Worm (Caenorhabditis elegans): ENCODE results near the gene F22E5.11.
"Not testable (repeated sequence)": the region's sequence is repeated elsewhere in the genome, so short reads cannot be mapped to it uniquely, and the experiment has no call there.

The F22E5.11 gene

DNA sequence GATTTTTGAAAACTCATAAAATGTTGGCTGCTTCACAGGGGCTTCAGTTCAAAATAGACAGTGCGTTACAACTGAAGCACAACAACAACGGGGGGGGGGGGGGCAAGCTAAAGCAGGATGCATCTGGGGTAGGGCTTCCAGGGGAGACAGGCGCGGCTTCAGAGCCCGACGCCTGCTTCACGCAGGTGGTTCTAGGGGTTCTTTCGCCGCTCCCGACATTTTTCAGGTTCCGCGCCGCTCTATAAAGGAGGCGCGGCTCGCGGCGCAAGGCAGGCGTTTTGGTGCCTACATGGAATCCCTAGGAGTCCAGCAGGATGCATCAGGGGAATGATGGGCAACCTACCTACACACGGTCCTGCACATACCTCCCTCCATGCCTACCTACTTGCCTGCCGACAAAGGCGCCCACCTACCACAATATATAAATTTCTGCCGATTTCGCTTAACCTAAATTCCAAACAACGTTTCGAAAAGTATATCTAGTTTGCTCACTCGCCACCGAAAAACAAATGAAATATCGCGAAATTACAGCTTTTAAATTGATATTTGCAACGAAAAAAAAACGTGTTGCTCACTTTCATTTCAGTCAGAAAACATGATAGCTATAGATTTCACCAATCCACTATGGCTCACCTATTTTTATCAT is 17.1 kb downstream of the F22E5.11 start, which contains the start of gene sri-71:
Gene sri-71, plus strand, starts transcription at position 596 of the 646 bp plus-strand sequence.
- peak; percentile 32 for TF ChIP-seq sptf-1 (tag; optimal IDR thresholded peaks at IDR 0.05)
- no peak for TF ChIP-seq snpc-4 (tag; optimal IDR thresholded peaks at IDR 0.05)

DNA sequence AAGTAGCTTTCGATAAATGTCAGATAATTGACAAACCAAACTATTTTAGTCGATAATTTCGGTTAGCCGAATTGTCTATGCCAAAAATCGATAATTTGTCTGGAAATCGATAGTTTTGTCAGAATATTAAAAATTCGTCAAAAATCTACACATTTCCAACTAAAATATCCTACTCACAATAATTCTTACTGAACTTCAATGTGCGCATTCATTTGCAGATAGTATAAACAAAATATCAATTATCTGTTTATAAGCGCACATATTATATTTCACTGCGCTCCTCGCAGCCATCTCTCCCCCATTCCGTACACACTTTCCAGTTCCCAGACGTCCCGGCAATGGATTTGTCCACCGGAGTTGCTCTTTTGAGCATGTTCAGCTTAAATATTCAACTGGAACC is 19.6 kb downstream of the F22E5.11 start, which contains the start of gene lgc-28:
Gene lgc-28, plus strand, starts transcription at position 301 of the 400 bp plus-strand sequence.
- TF ChIP-seq nhr-237 (tag; optimal IDR thresholded peaks at IDR 0.05) (no peak), flh-1 (GFP tag; optimal IDR thresholded peaks at IDR 0.05) (no peak), tbx-8 (GFP tag; optimal IDR thresholded peaks at IDR 0.05) (no peak), M03D4.4 (tag; optimal IDR thresholded peaks at IDR 0.05) (no peak), sem-2 (GFP tag; optimal IDR thresholded peaks at IDR 0.05) (no peak), sptf-1 (tag; optimal IDR thresholded peaks at IDR 0.05) (no peak), pha-4 (tag; optimal IDR thresholded peaks at IDR 0.05) (no peak), lsy-2 (tag; optimal IDR thresholded peaks at IDR 0.05) (no peak)

DNA sequence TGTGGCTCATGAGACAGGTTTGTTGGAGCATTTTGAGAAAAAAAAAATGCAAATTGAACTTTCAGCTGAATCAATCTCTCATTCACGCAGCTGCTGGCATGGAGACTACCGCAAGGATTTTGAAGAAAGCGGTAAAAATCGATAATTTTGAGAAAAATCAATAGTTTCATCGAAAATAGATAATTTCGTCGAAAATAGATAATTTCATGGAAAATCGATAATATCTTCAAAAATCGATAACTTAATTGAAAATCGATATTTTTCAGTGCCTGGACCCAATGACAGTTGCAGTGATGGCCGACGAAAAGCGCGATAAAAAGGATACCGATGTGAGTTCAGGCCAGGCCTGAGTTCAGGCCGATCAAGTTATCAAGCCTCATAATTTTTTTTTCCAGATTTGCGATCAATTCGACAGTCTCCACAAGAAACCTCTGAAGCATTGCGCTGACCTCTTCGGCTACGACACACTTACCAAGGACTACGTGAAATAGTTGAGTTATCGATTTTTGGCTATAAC is 21.4 kb downstream of the F22E5.11 start, which contains the start of gene D2062.4:
Gene D2062.4, plus strand, starts transcription at position 467 of the 517 bp plus-strand sequence.
- not testable (repeated sequence) for TF ChIP-seq cnd-1 (tag; optimal IDR thresholded peaks at IDR 0.05); ham-2 (GFP tag; optimal IDR thresholded peaks at IDR 0.05); unc-120 (tag; optimal IDR thresholded peaks at IDR 0.05; ENCODE audit: poor library complexity, severe bottlenecking)

DNA sequence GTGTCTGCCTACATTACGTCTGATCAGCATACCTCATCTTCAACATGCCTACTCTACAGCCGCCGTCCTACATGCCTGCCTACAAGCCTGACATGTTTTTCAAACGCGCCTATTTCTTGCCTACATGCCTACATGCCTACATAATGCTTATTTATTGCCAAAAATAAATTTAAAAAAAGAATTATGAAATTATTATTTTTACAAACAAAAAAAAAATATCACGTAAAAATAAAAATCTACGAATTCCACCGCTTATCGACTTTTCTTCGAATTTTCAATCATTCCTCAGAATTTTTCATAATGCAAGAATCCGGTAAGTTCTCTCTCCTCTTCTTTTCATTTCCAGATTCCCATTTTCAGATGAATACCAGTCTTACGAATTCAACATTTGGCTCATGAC is 21.9 kb downstream of the F22E5.11 start, which contains the start of gene D2062.5:
Gene D2062.5, plus strand, starts transcription at position 301 of the 400 bp plus-strand sequence.
- TF ChIP-seq pha-4 (tag; optimal IDR thresholded peaks at IDR 0.05), result no peak
- no peak for TF ChIP-seq snpc-4 (tag; optimal IDR thresholded peaks at IDR 0.05)
- TF ChIP-seq nhr-2 (tag; optimal IDR thresholded peaks at IDR 0.05), result no peak
- TF ChIP-seq unc-62 (GFP tag; optimal IDR thresholded peaks at IDR 0.05), result no peak
- no peak for TF ChIP-seq sem-2 (GFP tag; optimal IDR thresholded peaks at IDR 0.05)
- TF ChIP-seq flh-1 (GFP tag; optimal IDR thresholded peaks at IDR 0.05), result no peak
- TF ChIP-seq ces-1 (GFP tag; optimal IDR thresholded peaks at IDR 0.05), result no peak
- TF ChIP-seq lsy-2 (tag; optimal IDR thresholded peaks at IDR 0.05), result no peak
- TF ChIP-seq ceh-43 (GFP tag; optimal IDR thresholded peaks at IDR 0.05), result no peak
- TF ChIP-seq M03D4.4 (tag; optimal IDR thresholded peaks at IDR 0.05), result no peak
- no peak for TF ChIP-seq elt-3 (tag; optimal IDR thresholded peaks at IDR 0.05)
- no peak for TF ChIP-seq mab-5 (tag; optimal IDR thresholded peaks at IDR 0.05)
- TF ChIP-seq nhr-237 (tag; optimal IDR thresholded peaks at IDR 0.05), result no peak

DNA sequence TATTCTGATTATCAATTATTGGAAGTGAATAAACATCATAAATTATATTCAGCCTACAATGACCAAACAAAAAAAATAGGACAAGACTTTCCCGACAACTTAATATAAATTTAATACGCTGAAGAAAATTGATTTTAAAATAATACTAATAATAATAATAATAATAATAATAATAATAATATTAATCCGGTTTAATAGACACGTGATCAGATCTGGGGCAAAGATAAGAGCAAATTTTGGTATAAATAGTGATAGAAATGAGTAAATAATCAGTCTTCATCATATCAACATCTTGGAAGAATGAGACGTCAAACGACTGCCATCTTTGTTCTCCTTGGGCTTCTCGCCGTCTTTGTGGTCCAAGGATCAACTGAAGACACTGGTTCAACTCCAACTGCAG is 25.2 kb downstream of the F22E5.11 start, which contains the start of gene msrp-6:
Gene msrp-6, plus strand, starts transcription at position 301 of the 400 bp plus-strand sequence.
- TF ChIP-seq nhr-12 (tag; optimal IDR thresholded peaks at IDR 0.05); mep-1 (tag; optimal IDR thresholded peaks at IDR 0.05); bed-3 (GFP tag; optimal IDR thresholded peaks at IDR 0.05): not testable (repeated sequence)

DNA sequence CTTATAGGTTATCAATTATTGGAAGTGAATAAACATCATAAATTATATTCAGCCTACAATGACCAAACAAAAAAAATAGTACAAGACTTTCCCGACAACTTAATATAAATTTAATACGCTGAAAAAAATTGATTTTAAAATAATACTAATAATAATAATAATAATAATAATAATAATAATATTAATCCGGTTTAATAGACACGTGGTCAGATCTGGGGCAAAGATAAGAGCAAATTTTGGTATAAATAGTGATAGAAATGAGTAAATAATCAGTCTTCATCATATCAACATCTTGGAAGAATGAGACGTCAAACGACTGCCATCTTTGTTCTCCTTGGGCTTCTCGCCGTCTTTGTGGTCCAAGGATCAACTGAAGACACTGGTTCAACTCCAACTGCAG is 27.8 kb downstream of the F22E5.11 start, which contains the start of gene msrp-5:
Gene msrp-5, plus strand, starts transcription at position 301 of the 400 bp plus-strand sequence.
- TF ChIP-seq sptf-1 (tag; optimal IDR thresholded peaks at IDR 0.05); ham-2 (GFP tag; optimal IDR thresholded peaks at IDR 0.05); drap-1 (GFP tag; optimal IDR thresholded peaks at IDR 0.05): not testable (repeated sequence)

DNA sequence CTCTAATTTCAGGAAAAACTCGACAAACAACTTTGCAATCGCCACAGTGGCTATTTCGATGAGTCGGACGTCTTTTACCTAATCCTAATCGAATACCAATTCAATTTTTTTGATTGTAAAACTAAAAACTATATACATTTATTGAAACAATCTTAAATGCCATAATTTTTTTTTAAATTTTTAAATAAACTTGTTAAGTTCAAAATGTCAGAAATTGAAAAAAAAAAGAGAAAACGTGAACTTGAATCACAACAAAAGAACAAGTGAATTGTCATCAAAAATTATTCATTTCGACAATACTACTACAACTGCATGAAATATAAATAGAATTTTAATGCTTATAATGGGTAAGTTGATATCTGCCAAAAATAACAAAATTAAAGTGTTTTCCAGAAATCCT is 32.1 kb downstream of the F22E5.11 start, which contains the start of gene D2062.13:
Gene D2062.13, plus strand, starts transcription at position 301 of the 400 bp plus-strand sequence.
- not testable (repeated sequence) for TF ChIP-seq zip-8 (tag; optimal IDR thresholded peaks at IDR 0.05); blmp-1 (tag; optimal IDR thresholded peaks at IDR 0.05); lin-32 (GFP tag; optimal IDR thresholded peaks at IDR 0.05)
